Worm (Caenorhabditis elegans) whole organism, L3 larva: Measurements from ENCODE around the gene F59B10.6.

Experiments used
- aly-2 ChIP-seq: fragments of 150-350 bp; optimal IDR thresholded peaks from 2 replicates; lab custom pipeline; 2014; ENCODE audit warnings: missing biosample characterization, missing genetic modification characterization
- elt-1 ChIP-seq: fragments of 150-350 bp; optimal IDR thresholded peaks from 2 replicates; lab custom pipeline; 2014; ENCODE audit warnings: missing biosample characterization, missing genetic modification characterization
- eor-1 ChIP-seq, 2 experiments: fragments of 150-350 bp; optimal IDR thresholded peaks; 2 replicates each; lab custom pipeline; 2014 to 2018; ENCODE audit warnings: missing biosample characterization in 2 of 2, missing genetic modification characterization in 2 of 2
- jun-1 ChIP-seq: fragments of 150-350 bp; optimal IDR thresholded peaks from 2 replicates; lab custom pipeline; 2014; ENCODE audit warnings: missing biosample characterization, missing genetic modification reagents, missing genetic modification characterization
- lin-15B ChIP-seq: fragments of 150-350 bp; optimal IDR thresholded peaks from 2 replicates; lab custom pipeline; 2014; ENCODE audit warnings: missing biosample characterization, missing genetic modification characterization
- mdl-1 ChIP-seq: fragments of 150-350 bp; optimal IDR thresholded peaks from 2 replicates; lab custom pipeline; 2014; ENCODE audit warnings: missing biosample characterization, missing genetic modification characterization
- nhr-28 ChIP-seq: fragments of 150-350 bp; optimal IDR thresholded peaks from 2 replicates; lab custom pipeline; 2014; ENCODE audit warnings: missing biosample characterization, missing genetic modification characterization
- nhr-77 ChIP-seq: fragments of 150-350 bp; optimal IDR thresholded peaks from 2 replicates; lab custom pipeline; 2014; ENCODE audit warnings: missing biosample characterization, missing genetic modification characterization
- tbx-2 ChIP-seq: sonication (generic microtip); optimal IDR thresholded peaks from 2 replicates; lab custom pipeline; 2016; ENCODE audit warnings: mild to moderate bottlenecking, missing genetic modification characterization, missing compliant biosample characterization
- unc-62 ChIP-seq: fragments of 150-350 bp; sonication (generic microtip); optimal IDR thresholded peaks from 4 replicates; lab custom pipeline; 2014; ENCODE audit warnings: missing biosample characterization, missing genetic modification reagents, missing genetic modification characterization
- ztf-11 ChIP-seq: fragments of 150-350 bp; optimal IDR thresholded peaks from 2 replicates; lab custom pipeline; 2014; ENCODE audit warnings: missing biosample characterization, missing genetic modification characterization

DNA sequence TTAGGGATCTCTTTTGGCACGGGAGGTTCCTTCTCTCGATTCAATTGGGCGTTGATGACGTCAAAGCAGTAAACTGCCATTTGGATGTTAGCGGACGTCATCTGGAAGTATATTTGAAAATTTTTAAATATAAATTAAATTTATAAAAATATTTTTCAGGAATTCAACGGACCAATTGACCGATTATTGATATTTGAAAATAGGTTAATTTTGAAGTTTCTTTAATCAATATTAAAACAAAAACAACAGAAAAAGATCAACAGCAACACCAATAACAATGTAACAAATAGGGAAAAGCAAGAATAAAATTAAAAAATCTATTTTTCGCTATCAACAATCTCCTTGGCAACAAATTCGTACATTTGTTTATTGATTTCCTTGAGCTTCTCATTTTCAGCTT is 15.0 kb upstream of the F59B10.6 start, which contains the start of gene R166.3:
- no peak for TF ChIP-seq unc-62
- TF ChIP-seq aly-2, result no peak
- no peak for TF ChIP-seq elt-1 (tag; lab: Kevin White, UChicago)
- no peak for TF ChIP-seq ztf-11
- TF ChIP-seq jun-1, result no peak
- TF ChIP-seq nhr-77 (tag; lab: Kevin White, UChicago), result no peak
- no peak for TF ChIP-seq tbx-2 (tag; lab: Kevin White, UChicago)
- TF ChIP-seq lin-15B (tag; lab: Kevin White, UChicago), result no peak
- TF ChIP-seq nhr-28, result no peak
- TF ChIP-seq mdl-1, result no peak
- TF ChIP-seq eor-1 (tag; optimal IDR thresholded peaks at IDR 0.05; lab: Kevin White, UChicago), result no peak
